Worm (Caenorhabditis elegans): ENCODE results near the gene T14F9.2.

Gene T14F9.2

ce11 chrX:2276000-2276399 is 41.9 kb downstream of the T14F9.2 start:
- TF ChIP-seq cog-1 (tag; optimal IDR thresholded peaks at IDR 0.05) (no peak), ref-1 (GFP tag; conservative IDR thresholded peaks at IDR 0.05) (no peak), T22C8.4 (GFP tag; IDR thresholded peaks at IDR 0.05) (no peak), ztf-23 (GFP tag; IDR thresholded peaks at IDR 0.05) (no peak), flt-1 (GFP tag; IDR thresholded peaks at IDR 0.05) (no peak), med-1 (GFP tag; optimal IDR thresholded peaks at IDR 0.05; ENCODE audit: insufficient read depth) (no peak), klf-2 (GFP tag; conservative IDR thresholded peaks at IDR 0.05) (no peak), tab-1 (GFP tag; IDR thresholded peaks at IDR 0.05) (no peak), ztf-29 (GFP tag; IDR thresholded peaks at IDR 0.05) (no peak)
